Fruit fly (Drosophila melanogaster) S2 (cell line): ENCODE results near the gene Nse1.

Source experiments
- CG8478 ChIP-seq: fragments of >200 bp; optimal IDR thresholded peaks from 2 replicates; lab custom pipeline; 2018
- CTCF ChIP-seq, 2 experiments: fragments of >200 bp; optimal IDR thresholded peaks; 2 replicates each; lab custom pipeline; 2018

DNA sequence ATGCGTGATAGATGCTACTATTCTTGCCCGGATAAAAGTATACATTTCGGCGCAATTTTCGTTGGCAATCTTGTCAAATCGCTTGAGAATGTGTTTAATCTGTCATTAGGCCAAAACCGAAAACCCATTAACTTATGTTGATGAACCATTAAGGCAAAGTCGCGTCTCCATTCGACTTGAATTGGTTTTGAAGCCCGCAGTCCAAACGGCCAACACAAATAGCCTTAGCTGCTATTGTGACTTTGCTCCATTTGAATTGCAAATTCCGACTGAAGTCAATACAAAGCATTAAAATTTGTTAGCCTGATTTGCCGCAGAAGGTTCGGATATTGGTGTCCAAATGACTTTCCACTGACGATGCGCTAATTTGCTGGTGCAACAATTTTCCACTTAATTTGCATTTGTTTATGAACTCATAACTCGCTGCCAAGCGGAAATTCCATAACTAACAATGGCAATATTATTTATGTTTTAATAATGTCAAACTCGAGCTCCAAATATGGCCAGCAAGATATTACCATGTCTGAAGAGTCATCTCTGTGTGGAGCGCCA is 29.0 kb upstream of the Nse1 start:
- TF ChIP-seq CG8478 (lab: Kevin White, UChicago) (no peak), CTCF (optimal IDR thresholded peaks at IDR 0.05; lab: Kevin White, UChicago) (no peak)
